Worm (Caenorhabditis elegans): ENCODE results near the gene W02H3.3.

The W02H3.3 gene

DNA sequence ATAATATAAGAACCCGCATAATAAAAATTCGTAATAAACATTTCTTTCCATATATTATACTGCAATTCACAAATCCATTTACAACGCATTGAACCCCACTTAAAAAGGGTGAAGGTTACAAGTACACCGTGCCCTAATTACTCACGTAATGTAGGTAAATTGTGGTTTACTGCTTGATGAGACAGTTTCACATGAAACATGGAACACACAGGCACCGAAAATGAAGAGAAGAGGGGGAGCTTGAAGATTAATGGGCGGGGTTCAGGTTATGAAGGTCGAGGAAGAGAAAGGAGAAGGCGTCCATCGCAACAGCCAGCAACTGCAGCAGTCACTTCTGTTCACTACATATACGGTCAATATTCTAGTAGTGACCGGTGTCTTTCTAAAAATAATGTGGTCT lies 38.2 kb downstream of the W02H3.3 start, which contains the start of gene lpr-6 (continued):
- no peak for TF ChIP-seq nhr-11 (tag; optimal IDR thresholded peaks at IDR 0.05)
- TF ChIP-seq nhr-102 (tag; optimal IDR thresholded peaks at IDR 0.05) = peak; percentile 18
- no peak for TF ChIP-seq ceh-20 (GFP tag; IDR thresholded peaks at IDR 0.05)
- no peak for TF ChIP-seq mdt-29 (GFP tag; IDR thresholded peaks at IDR 0.05)
- TF ChIP-seq mdl-1 (tag; optimal IDR thresholded peaks at IDR 0.05) = no peak
- TF ChIP-seq hlh-30 (tag; optimal IDR thresholded peaks at IDR 0.05; ENCODE audit: insufficient read depth) = no peak
- peak; percentile 58 for TF ChIP-seq duxl-1 (tag; optimal IDR thresholded peaks at IDR 0.05; ENCODE audit: poor library complexity)
- no peak for TF ChIP-seq lim-7 (GFP tag; IDR thresholded peaks at IDR 0.05)
- no peak for TF ChIP-seq zfp-2 (tag; optimal IDR thresholded peaks at IDR 0.05)

DNA sequence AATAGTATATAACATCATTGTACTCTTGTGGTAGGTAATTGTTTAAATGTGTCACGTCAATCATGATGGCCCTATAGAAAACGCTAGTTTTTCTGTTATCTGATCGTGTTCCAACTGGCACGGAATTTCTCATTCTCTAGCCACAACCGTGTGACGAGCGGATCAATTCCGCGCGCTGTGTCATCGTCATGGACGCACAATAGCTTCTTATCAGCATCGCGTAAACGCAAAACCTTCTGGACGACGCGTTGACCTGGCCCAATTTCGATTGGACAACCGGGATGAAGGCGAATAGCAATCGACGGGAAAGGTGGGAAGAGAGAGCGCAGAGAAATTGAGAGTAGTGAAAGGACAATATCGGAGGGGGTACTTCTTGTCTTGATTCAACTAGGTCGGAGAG lies 41.0 kb downstream of the W02H3.3 start, which contains the start of gene lpr-3:
TSS of gene lpr-3 (plus strand) at position 374 of the 400 bp plus-strand sequence.
- TF ChIP-seq nhr-28 (tag; optimal IDR thresholded peaks at IDR 0.05) (peak; percentile 11), cey-2 (tag; optimal IDR thresholded peaks at IDR 0.05; ENCODE audit: borderline replicate concordance, insufficient read depth) (no peak), mxl-3 (GFP tag; optimal IDR thresholded peaks at IDR 0.05) (peak; percentile 45), hlh-11 (tag; optimal IDR thresholded peaks at IDR 0.05) (peak; percentile 61), jun-1 (tag; optimal IDR thresholded peaks at IDR 0.05) (no peak), Y48G9A.11 (GFP tag; IDR thresholded peaks at IDR 0.05) (no peak), hlh-30 (tag; optimal IDR thresholded peaks at IDR 0.05; ENCODE audit: insufficient read depth) (peak; percentile 14), nhr-25 (tag; optimal IDR thresholded peaks at IDR 0.05; ENCODE audit: borderline replicate concordance, insufficient read depth) (no peak), ctbp-1 (GFP tag; IDR thresholded peaks at IDR 0.05) (no peak), F49E8.2 (tag; optimal IDR thresholded peaks at IDR 0.05; ENCODE audit: borderline replicate concordance) (no peak)

DNA sequence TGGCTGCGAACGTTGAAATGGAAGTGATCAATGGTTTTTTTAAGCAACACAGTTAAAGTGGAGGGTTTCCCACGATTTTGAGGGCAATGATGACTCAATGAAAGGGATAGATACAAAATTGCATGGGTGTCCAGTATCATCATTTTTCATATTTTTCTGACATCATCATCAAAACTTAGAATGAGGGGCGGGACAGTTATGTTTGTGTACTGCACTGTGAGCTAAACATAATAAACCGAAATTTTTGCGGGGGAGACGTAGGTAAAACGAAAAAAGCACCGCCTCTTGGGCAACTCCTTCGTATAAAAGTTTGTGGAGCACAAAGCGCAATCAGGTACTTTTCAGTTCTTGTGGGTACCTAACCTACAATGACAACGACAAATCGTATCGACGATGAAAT lies 44.4 kb downstream of the W02H3.3 start, which contains the start of gene C09F12.2:
TSS of gene C09F12.2 (plus strand) at position 301 of the 400 bp plus-strand sequence.
- TF ChIP-seq nhr-10 (tag; optimal IDR thresholded peaks at IDR 0.05) (no peak), unc-39 (tag; optimal IDR thresholded peaks at IDR 0.05) (no peak), ceh-82 (tag; optimal IDR thresholded peaks at IDR 0.05) (no peak), nhr-42 (GFP tag; IDR thresholded peaks at IDR 0.05) (no peak), tag-97 (GFP tag; IDR thresholded peaks at IDR 0.05) (0 out of 2 replicates have a peak, but pooled peaks have one; percentile 67)

DNA sequence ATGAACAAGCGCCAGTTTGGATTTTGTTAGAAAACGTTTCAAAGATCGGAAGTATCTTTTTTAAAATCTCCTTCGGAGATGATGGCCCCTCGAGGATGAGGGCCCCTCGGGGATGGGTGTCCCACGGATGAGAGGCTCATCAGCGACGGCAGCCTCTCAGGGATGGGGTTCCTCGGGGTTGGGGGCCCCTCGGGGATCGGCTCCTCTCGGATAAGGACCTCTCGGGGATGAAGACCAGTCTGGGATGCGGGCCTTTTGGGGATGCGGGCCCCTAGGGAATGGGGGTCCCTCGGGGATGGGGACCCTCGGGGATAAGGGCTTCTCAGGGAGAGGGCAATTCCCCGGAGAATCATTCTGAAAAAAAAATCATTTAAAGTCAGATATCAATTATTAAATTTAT lies 47.7 kb downstream of the W02H3.3 start:
- no peak for TF ChIP-seq vab-7 (GFP tag; IDR thresholded peaks at IDR 0.05)
- TF ChIP-seq aha-1 (tag) = peak; percentile 57
- peak; percentile 61; the same call in 1 of the 2 replicates for TF ChIP-seq tag-97 (GFP tag; IDR thresholded peaks at IDR 0.05)
- TF ChIP-seq D1046.2 (GFP tag; IDR thresholded peaks at IDR 0.05) = 0 out of 2 replicates have a peak, but pooled peaks have one; percentile 12
- TF ChIP-seq set-16 (GFP tag; IDR thresholded peaks at IDR 0.05) = peak; percentile 98

DNA sequence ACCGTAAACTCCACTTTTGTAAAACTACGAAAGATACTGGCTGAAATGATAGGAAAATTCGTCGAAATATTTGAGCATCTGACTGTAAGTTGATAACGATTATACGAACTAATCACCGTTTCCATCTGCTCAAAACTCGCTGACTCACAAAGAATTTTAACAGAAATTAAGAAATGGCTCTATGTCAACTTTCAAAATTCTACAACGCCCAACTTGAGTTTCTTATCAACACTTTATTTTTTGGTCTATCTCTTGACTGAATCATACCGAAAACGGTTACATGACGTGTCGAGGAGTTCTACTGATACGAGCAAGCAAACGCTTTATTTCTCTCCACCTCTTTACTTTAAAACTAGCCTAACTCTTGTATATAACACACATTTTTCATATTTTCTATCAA lies 50.8 kb downstream of the W02H3.3 start, which contains the start of gene clc-1:
TSS of gene clc-1 (plus strand) at position 264 of the 400 bp plus-strand sequence.
- TF ChIP-seq fkh-10 (GFP tag; optimal IDR thresholded peaks at IDR 0.05) (no peak), mdt-29 (GFP tag; IDR thresholded peaks at IDR 0.05) (no peak), tra-1 (GFP tag; IDR thresholded peaks at IDR 0.05) (peak; percentile 73; the same call in 1 of the 2 replicates), nhr-76 (tag; optimal IDR thresholded peaks at IDR 0.05) (no peak), ceh-44 (GFP tag; IDR thresholded peaks at IDR 0.05) (no peak), lin-29 (GFP tag; IDR thresholded peaks at IDR 0.05) (no peak), ZK546.5 (tag; optimal IDR thresholded peaks at IDR 0.05) (no peak), nhr-111 (GFP tag; optimal IDR thresholded peaks at IDR 0.05) (no peak), unc-62 (GFP tag; optimal IDR thresholded peaks at IDR 0.05 in 1 of 2) (no peak), unc-62 (tag; optimal IDR thresholded peaks at IDR 0.05) (no peak), Y48G9A.11 (GFP tag; IDR thresholded peaks at IDR 0.05) (no peak), unc-39 (tag; optimal IDR thresholded peaks at IDR 0.05) (no peak), lsy-2 (tag; optimal IDR thresholded peaks at IDR 0.05) (no peak), D1046.2 (GFP tag; IDR thresholded peaks at IDR 0.05) (no peak), lin-1 (GFP tag; IDR thresholded peaks at IDR 0.05) (peak; percentile 51; the same call in 1 of the 2 replicates), zip-2 (tag; optimal IDR thresholded peaks at IDR 0.05) (no peak), jun-1 (tag; optimal IDR thresholded peaks at IDR 0.05) (no peak), vab-7 (GFP tag; IDR thresholded peaks at IDR 0.05) (no peak), R02D3.7 (tag; optimal IDR thresholded peaks at IDR 0.05) (no peak), ztf-11 (tag; optimal IDR thresholded peaks at IDR 0.05) (no peak), mes-2 (tag; optimal IDR thresholded peaks at IDR 0.05; ENCODE audit: poor library complexity, severe bottlenecking) (no peak), set-16 (GFP tag; IDR thresholded peaks at IDR 0.05) (no peak), nhr-102 (tag; optimal IDR thresholded peaks at IDR 0.05) (no peak), sdz-12 (GFP tag; optimal IDR thresholded peaks at IDR 0.05) (no peak)

Data from whole organism, L4 larva.